Fruit fly (Drosophila melanogaster) S2 (cell line): ENCODE measurements around the gene gukh.

ENCODE experiments used
- CG8478 ChIP-seq: fragments of >200 bp; optimal IDR thresholded peaks from 2 replicates; lab custom pipeline; 2018
- CTCF ChIP-seq, 2 experiments: fragments of >200 bp; optimal IDR thresholded peaks; 2 replicates each; lab custom pipeline; 2018

- no peak for TF ChIP-seq CG8478
- TF ChIP-seq CTCF (optimal IDR thresholded peaks at IDR 0.05; lab: Kevin White, UChicago): no peak
Measured at dm6 chr3R:19027165-19027564, 43.3 kb downstream of the gukh start, which contains the start of gene NP15.6.
